Worm (Caenorhabditis elegans): ENCODE measurements around the gene ZK287.4.

ZK287.4 gene

DNA sequence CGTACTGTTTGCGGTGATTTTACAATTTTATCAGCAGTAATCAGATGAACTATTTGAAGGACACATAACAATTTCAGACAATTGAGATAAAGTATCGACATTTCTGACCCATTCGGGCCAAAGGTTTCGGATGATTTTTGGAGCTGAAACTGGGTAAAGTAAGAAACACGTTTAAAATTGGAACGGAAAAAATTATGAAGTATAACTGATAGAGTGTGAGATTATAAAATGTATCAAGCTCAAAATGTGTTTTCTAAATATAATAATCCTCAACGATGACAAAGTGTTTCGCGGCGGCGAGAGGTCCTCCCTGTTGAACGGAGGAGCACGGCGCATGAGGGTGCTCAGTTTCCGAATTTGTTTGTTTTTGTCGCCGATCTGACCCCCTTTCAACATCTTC, at the start of gene ZK287.4:
ZK287.4 (minus strand) TSS at position 101 of the 400 bp plus-strand sequence.
- no peak for TF ChIP-seq unc-62 (GFP tag; optimal IDR thresholded peaks at IDR 0.05)

DNA sequence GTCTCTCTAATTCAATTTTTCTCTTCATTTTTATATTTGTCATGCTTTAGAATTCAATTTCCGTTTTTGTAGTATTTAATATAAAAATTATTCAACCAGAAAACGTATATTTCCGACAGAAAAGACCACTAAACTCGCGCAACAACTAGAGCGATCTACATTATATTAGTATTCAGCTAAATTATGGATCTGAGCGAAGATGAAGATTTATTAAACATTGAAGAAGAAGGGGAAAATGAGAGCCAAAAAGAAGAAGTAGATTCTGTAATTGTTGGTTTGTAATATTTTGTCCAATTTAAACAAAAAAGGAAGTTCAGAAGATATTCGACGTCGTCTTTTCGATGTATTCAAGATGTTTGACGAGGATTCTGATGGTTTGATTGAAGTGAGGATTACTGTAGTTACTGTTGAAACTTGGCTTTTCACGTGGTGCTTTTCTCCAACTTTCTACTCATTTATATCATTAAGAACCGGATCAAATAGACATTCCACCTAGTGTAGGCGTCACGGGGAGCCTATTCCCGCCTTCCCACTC, 48.5 kb upstream of the ZK287.4 start, which contains the start of gene cal-7:
cal-7 (plus strand) TSS at position 184 of the 535 bp plus-strand sequence.
- no peak for TF ChIP-seq unc-62 (GFP tag; optimal IDR thresholded peaks at IDR 0.05)

DNA sequence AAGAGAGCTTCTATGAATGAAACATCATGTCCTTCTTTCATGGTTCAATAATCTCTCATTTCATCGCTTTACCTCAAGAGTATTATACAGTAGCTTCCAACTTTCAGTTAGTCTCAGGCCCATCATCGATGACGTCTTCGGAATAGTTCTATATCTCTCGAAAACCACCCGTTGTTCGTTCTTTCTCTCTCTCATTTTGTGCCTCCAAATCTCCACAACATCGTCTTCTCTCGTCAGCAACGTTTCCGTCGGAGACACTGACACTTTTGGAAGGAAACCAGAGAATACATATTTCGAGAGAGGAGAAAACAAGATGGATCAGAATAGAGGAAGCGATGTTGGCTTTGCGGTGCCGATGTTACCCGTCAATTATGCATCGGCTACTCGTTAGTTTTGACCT, 46.4 kb upstream of the ZK287.4 start:
- TF ChIP-seq unc-62 (GFP tag; optimal IDR thresholded peaks at IDR 0.05): no peak

DNA sequence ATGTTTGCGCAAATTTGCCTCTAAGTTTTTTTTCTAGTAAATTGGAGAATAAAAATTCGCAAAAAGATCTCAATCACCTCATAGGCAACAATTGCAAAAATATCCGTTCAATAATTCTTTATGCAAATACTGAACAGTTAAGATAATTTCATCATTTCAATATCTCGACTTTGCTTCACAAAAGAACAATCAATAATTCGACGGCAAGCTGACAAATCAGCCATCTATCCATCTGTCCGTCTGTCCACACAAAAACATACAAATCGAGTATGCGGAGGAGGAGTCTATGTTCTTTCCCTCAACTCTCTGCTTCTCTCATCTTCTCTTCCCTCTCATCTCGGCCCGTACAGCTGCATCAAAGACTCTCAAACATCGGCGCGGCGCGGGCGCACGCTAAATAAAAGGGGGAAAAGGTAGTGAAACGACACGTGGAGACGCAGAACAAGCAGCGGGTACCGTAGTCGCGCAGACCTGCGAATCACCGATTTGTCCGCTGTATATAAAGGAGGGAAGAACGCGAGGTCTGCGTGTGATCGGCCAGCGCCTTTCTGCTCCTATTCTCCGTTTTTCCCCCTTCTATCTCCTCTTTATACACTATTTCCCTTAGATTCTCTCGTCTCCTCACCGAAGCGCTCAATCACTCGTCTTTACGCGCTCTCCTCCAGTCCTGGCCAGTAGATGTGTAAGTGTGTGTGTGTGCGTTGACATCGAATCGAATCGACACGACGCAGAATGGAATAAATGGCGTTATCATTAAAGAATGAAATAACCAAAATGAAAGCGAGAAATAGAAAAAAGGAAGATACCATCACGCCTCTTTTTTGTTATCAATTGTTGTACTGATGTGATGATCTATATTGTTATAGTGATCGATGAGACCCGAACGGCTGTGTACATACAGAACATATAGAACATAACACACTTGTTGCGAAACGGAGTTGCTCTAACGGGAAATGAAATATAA, 45.6 kb upstream of the ZK287.4 start:
- peak; percentile 28 for TF ChIP-seq unc-62 (GFP tag; optimal IDR thresholded peaks at IDR 0.05)

DNA sequence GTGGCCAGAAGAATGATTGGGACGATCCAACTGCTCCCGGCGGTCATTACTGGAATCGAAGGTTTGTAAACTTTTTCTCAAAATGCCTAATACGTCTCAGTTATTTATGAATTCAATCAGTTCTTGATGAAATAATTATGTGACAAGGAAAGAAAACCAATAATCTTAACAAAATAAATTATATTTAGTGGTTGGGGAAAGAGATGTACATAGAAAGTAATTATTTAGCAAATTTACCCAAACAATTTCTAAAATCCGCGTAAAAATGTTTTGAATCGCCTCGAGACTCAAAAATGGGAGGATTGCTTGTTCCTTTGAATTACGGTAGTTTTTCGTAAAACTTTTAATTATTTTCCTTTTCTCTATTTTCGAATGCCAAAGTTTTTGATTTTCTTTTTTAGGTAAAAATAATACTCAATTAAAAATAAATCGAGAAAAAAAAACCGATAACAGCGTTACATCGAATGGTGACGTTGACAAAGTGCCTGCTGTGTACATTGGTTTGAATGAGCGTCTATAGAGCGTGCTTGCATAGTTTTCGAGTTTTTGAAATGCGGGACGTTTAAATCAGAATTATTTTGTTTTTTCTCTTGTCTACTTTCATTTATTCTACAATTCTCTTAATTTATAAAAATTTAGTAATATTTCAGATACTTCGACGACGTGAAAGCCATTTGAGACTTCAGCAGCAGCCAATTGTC, 44.2 kb upstream of the ZK287.4 start, which contains the start of the genes aagr-3 and drap-1:
aagr-3 (minus strand) TSS at position 51 of the 701 bp plus-strand sequence.
drap-1 (plus strand) TSS at position 645 of the 701 bp plus-strand sequence.
- no peak for TF ChIP-seq unc-62 (GFP tag; optimal IDR thresholded peaks at IDR 0.05)

DNA sequence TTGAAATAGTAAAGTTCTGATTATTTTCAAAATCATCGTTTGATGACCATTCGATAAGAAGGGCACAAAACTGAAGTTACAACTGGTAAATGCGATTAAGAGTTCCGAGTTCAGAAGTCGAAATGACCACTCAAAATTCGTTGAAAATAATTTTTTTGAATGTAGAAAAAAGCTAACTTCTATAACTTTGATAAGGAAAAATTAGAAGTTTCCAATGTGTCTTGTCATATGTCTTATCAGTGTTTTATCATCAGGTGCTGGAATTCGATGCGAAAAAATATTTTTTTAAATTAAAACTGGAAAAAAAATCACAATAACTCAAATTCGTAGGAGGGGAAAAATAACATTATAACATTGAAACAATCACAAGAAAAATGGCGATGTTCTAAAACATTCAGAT, 40.3 kb upstream of the ZK287.4 start:
- no peak for TF ChIP-seq unc-62 (GFP tag; optimal IDR thresholded peaks at IDR 0.05)

DNA sequence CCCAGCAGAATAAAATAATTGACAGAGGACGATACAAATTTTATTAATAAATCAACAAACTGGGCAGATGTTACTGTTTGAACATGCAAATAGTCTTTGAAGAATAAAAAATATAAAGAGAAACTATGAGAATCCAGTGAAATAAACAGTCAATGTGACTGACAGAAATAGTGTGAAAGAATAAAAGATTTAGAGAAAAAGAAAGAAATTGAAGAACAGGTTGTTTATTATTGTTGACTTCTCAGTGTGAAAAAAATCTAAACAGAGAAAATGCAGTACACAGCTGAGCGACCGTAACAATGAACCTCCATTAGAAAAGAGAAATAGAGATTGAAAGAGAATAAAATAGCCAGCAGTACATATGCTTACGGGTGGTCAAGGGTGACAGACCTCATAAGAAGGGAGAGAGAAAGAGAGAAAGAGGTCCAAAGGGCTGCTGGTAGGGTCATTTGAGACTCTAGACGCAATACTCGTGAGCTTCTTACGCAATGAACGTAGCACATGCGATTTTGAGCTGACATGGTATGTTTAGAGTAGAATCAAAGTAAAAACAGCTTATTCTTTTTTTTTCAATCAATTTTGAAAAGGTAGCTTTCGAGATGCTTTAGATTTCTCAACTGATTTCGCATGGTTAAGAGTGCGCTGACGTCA, 38.7 kb upstream of the ZK287.4 start, which contains the start of gene slcr-46.3:
slcr-46.3 (minus strand) TSS at position 86 of the 651 bp plus-strand sequence.
- TF ChIP-seq unc-62 (GFP tag; optimal IDR thresholded peaks at IDR 0.05): no peak

DNA sequence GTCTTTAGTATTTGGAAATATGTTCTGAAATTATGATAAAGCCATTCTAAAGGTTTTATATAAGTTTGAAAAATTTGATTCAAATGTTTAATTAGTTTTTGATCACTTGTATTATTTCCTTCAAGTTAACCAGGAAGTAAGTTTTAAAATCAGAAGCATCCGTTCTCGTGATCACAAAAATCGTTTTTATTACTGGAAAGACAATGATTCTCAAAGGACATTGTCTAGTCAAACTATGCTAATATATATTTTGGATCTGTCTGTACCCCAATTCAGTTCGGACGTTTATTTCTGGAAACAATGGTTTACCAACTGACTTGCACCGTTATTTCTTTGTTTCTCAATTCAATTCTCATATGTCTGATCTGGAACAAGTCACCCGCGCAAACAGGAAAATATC, 30.9 kb upstream of the ZK287.4 start, which contains the start of gene str-188:
str-188 (plus strand) TSS at position 301 of the 400 bp plus-strand sequence.
- no peak for TF ChIP-seq unc-62 (GFP tag; optimal IDR thresholded peaks at IDR 0.05)

DNA sequence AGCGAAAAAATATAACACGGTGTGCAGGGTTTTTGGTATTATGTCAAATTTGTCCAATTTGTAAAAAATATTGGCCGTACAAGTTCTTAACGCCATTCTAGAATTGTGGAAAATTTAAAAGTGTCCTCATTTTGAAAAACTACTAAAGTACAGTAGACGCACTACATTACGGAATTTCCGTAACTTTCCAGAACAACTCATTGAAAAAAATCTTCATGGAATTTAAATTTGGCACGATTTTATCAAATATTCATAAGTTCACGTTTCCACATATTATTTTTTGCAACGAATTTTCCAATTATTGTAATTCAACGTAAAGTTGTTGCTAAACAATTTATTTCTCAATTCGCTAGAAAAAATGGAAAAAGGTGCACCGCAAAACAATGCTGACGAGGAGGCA, 29.4 kb upstream of the ZK287.4 start, which contains the start of gene F40F9.3:
F40F9.3 (plus strand) TSS at position 301 of the 400 bp plus-strand sequence.
- TF ChIP-seq unc-62 (GFP tag; optimal IDR thresholded peaks at IDR 0.05): no peak

DNA sequence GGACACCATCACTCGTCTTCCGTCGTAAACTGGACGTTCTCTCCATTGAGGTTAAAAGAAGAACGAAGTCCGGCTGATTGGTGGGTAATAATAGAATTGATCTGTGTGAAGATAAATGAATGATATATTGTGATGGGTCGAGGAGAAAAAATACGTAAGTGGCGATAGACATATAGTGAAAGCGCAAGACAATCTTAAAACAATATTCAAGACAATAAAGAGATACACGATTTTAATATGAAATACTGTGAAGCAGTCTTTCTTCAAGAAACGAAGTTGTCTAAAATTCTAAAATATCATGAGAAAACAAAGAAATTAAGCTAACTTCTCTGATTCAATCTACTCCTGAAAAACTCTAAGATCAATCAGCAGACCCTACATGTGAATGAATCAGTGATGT, 28.1 kb upstream of the ZK287.4 start, which contains the start of gene F40F9.10:
F40F9.10 (minus strand) TSS at position 101 of the 400 bp plus-strand sequence.
- TF ChIP-seq unc-62 (GFP tag; optimal IDR thresholded peaks at IDR 0.05): no peak

DNA sequence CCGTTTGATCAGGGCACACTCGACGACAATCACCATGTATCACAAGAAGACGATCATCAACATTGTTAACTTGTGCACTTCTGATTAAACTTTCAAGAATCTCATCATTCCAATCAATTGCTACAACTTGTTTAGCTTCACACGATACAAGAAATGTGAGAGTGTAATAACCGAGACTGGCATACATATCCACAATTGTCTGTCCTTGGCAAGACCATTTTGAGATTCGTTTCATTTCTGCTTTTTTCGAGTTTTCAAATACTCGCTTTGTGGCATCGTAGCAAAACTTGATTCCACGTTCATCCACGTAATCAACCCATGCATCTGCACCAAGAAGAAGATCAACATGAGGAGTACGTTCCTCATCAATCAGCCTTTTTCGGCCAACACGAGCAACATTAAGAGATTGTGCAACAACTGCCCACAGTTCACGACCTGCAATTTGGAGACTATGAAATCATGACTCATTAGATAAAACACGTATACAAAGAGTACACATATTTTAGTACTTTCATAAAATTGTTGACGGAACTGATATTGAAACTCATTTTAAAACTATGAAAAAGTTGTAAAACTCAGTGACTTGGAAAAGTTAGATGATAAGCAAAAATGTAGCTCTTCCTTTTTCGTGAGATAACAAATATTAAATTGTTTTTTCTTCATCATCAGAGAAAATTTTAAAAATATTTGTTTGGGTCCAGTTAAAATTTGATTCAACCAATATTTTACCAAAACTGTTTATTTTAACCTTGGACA, 27.1 kb upstream of the ZK287.4 start:
- no peak for TF ChIP-seq unc-62 (GFP tag; optimal IDR thresholded peaks at IDR 0.05)

DNA sequence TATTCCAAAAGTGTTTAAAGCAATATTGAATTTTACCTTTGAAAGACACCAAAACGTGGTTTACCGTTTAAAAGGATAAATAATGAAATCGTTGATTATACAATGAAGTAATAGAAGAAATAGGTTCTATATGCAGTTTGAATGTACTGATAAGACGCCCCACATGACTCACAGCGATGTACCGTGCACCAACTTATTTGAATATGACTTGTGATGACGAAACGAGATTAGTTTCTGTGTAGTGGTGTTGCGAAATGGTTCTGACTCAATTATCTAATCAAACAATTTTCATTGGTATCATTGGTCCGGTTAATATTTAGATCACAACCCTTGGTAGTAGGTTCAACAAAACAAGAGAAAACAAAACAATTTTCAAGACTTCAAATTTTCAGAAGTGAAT, 25.7 kb upstream of the ZK287.4 start:
- no peak for TF ChIP-seq unc-62 (GFP tag; optimal IDR thresholded peaks at IDR 0.05)

DNA sequence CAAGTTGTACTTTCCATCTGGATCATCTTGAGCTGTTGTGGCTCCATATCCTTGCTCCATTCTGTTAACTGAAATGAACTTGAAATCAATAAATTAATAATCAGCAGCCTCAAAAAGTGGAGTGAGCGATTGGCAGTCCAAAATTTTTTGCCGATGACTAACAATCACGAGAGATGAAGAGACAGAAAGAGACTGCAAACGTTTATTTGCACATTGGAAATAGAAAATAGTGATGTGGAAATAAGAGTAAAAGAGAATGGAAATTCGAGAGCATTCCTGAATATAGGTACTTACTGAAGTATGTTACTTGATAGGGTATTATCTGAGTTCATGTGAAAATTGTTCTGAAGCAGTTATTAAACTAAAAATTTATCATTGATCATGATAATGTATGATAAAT, 24.3 kb upstream of the ZK287.4 start, which contains the start of gene tag-120:
tag-120 (minus strand) TSS at position 68 of the 400 bp plus-strand sequence.
- no peak for TF ChIP-seq unc-62 (GFP tag; optimal IDR thresholded peaks at IDR 0.05)

DNA sequence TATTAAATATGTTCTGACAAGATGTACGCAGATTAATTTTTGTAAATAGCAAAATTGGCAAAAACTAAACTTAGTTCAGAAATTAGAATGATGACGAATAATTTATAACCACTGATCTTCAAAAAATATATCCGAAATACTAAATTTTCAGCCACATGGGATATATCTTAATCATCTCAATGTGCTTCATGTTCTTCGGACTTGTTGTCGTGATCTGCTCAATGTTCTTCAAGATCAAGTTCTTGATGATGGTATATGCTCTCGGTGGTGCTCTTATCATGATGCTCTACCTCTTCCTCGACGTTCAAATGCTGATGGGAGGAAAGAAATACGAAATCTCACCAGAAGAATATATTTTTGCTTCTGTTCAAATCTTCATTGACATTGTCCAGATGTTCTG, 21.1 kb upstream of the ZK287.4 start:
- TF ChIP-seq unc-62 (GFP tag; optimal IDR thresholded peaks at IDR 0.05): no peak
